Fruit fly (Drosophila melanogaster) whole organism, embryonic: ENCODE measurements around the gene Vha16-3.

Source experiments
- Atf3 ChIP-seq: fragments of 200-800 bp; sonication (Bioruptor generic); optimal IDR thresholded peaks from 3 replicates; lab custom pipeline; 2016; ENCODE audit warnings: missing biosample characterization, missing genetic modification characterization
- CG11093 ChIP-seq: fragments of 200-800 bp; sonication (Bioruptor generic); IDR thresholded peaks from 3 replicates; pipeline ENCODE4 v1.3.6; 2022; ENCODE audit warnings: missing biosample characterization, missing genetic modification characterization
- CG1603 ChIP-seq: fragments of 200-800 bp; sonication (Bioruptor generic); optimal IDR thresholded peaks from 2 replicates; lab custom pipeline; 2019; ENCODE audit warnings: missing biosample characterization, mild to moderate bottlenecking, missing genetic modification characterization, moderate library complexity
- CG17802 ChIP-seq: fragments of 200-800 bp; sonication (Bioruptor generic); optimal IDR thresholded peaks from 2 replicates; lab custom pipeline; 2018; ENCODE audit warnings: missing biosample characterization, mild to moderate bottlenecking, missing genetic modification characterization, moderate library complexity
- CG2678 ChIP-seq: fragments of 200-800 bp; sonication (Bioruptor generic); optimal IDR thresholded peaks from 3 replicates; lab custom pipeline; 2019; ENCODE audit warnings: missing biosample characterization, mild to moderate bottlenecking, missing genetic modification characterization, moderate library complexity
- CG5180 ChIP-seq: fragments of 200-800 bp; sonication (Bioruptor generic); optimal IDR thresholded peaks from 3 replicates; lab custom pipeline; 2017; ENCODE audit warnings: missing biosample characterization, missing genetic modification characterization, mild to moderate bottlenecking, moderate library complexity, missing genetic modification reagents
- CG8281 ChIP-seq: fragments of 200-800 bp; sonication (Bioruptor generic); optimal IDR thresholded peaks from 2 replicates; lab custom pipeline; 2018; ENCODE audit warnings: missing biosample characterization, mild to moderate bottlenecking, missing genetic modification characterization, moderate library complexity
- GATAe ChIP-seq: fragments of 200-800 bp; sonication (Bioruptor generic); conservative IDR thresholded peaks from 2 replicates; pipeline ENCODE4 v1.3.6; 2022; ENCODE audit warnings: missing biosample characterization, missing genetic modification characterization
- Sox102F ChIP-seq: fragments of 200-800 bp; sonication (Bioruptor generic); optimal IDR thresholded peaks from 2 replicates; lab custom pipeline; 2018; ENCODE audit warnings: missing biosample characterization, mild to moderate bottlenecking, missing genetic modification characterization, moderate library complexity
- crc ChIP-seq: fragments of 200-800 bp; sonication (Bioruptor generic); optimal IDR thresholded peaks from 2 replicates; lab custom pipeline; 2016; ENCODE audit warnings: missing biosample characterization, missing genetic modification characterization
- lab ChIP-seq: fragments of 200-800 bp; sonication (Bioruptor generic); optimal IDR thresholded peaks from 3 replicates; lab custom pipeline; 2017; ENCODE audit warnings: missing biosample characterization, missing genetic modification characterization, mild to moderate bottlenecking, moderate library complexity, missing genetic modification reagents
- pan ChIP-seq, 4 experiments: fragments of >200 bp in 3 of 4; fragments of 200-800 bp in 1 of 4; sonication (Bioruptor generic) in 1 of 4; optimal IDR thresholded peaks in 3 of 4; IDR thresholded peaks in 1 of 4; 2 replicates each; pipeline versions ENCODE4 v1.3.6 to Lab custom; 2017 to 2022; ENCODE audit warnings: missing biosample characterization in 2 of 4, missing genetic modification characterization in 2 of 4, mixed read lengths in 1 of 4
- salm ChIP-seq: fragments of 200-800 bp; sonication (Bioruptor generic); optimal IDR thresholded peaks from 2 replicates; lab custom pipeline; 2018; ENCODE audit warnings: missing biosample characterization, mild to moderate bottlenecking, missing genetic modification characterization

DNA sequence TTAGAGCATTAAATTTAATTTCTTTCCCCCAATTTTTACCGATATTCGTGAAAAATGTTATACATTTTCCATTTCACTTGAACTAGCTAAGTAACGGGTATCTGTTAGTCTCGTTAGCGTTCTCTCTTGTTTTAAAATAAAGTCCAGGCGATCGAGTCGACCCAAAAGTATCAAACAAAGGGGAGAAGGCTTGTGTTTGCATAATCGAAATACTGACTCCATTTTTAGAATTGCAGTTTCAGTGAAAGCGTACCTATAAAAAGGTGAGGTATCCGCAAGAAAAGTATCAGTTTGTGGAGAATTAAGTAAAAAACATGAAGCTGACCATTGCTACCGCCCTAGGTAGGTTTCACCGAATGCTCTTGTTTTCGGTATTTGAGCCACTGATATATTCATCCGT is 38.8 kb downstream of the Vha16-3 start, which contains the start of gene Sgs3:
- TF ChIP-seq Atf3 (no peak), crc (GFP tag; lab: Kevin White, UChicago) (no peak), pan (optimal IDR thresholded peaks at IDR 0.05; lab: Kevin White, UChicago) (no peak), pan (GFP tag; optimal IDR thresholded peaks at IDR 0.05 in 1 of 2, IDR thresholded peaks at IDR 0.05 in 1 of 2) (no peak), lab (GFP tag; lab: Kevin White, UChicago) (no peak), CG2678 (no peak), GATAe (no peak), CG17802 (no peak), salm (no peak), CG8281 (tag; lab: Kevin White, UChicago) (no peak), CG5180 (no peak), CG1603 (tag; lab: Kevin White, UChicago) (no peak), CG11093 (no peak), Sox102F (GFP tag; lab: Kevin White, UChicago) (no peak)
